Worm (Caenorhabditis elegans): ENCODE results near the gene ace-3.
A peak's percentile ranks its signal among the peaks of the same experiment; 100 is the strongest.

Gene ace-3

DNA sequence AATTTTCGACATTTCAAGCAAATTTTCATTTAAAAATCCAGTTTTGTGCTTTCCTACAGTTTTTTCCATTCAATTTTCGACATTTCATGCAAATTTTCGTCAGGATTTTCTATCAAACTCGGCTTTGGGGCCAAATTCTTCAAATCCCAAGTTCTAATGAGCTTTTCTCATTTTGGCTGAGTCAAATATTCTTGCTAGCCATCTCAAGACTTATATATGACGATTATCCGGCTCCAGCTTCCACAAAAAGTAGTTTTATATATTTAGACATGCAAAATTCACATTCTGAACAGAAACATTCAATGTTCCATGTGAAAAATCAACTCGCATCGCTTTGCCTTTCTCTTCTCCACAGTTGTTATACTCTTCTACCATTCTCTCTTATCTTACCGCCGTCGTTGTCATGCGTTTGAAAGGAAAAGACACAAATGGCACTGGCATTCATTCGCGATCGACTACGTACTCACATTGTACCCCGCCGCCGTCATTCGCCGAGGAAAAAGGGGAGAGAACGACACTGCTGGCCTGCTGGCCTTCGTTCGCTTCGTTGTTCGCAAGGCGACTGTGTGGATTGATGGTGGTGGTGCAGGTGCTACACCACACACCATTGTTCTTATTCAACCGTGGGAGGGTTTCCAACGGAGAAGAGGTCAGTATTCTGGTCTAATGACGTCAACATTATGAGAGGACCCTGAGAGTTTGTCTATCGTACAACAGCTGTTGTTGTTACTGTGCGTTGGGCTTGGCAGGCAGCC, 42.5 kb downstream of the ace-3 start (continued):
- TF ChIP-seq die-1 (tag; optimal IDR thresholded peaks at IDR 0.05), result peak; percentile 18
- TF ChIP-seq snpc-1.1 (tag; optimal IDR thresholded peaks at IDR 0.05; ENCODE audit: insufficient read depth), result no peak
- peak; percentile 28; the same call in 1 of the 2 replicates for TF ChIP-seq mcd-1 (GFP tag; IDR thresholded peaks at IDR 0.05)
- TF ChIP-seq mel-28 (tag; optimal IDR thresholded peaks at IDR 0.05; ENCODE audit: borderline replicate concordance), result no peak
- TF ChIP-seq lin-40 (tag; optimal IDR thresholded peaks at IDR 0.05), result peak; percentile 4
- no peak for TF ChIP-seq nhr-179 (tag; optimal IDR thresholded peaks at IDR 0.05)

DNA sequence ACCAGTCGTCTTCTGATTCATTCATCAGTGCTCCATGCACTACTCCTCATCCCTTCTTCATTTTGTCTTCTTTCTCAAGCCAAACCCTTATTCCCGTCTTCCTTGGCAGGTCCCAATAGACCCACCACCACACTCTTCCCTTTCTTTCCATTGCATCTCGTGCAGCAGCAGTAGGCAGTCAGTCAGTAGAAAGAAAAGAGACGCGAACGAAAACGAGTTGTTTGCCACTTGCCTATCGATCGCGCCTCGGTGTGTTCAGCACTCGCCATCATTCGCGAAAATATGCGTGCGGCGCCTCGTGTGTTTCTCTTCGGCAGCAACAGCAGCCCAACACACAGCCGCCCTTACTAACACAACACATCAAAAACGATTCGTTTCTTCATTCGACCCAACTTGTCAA, 44.1 kb downstream of the ace-3 start:
- TF ChIP-seq nhr-120 (GFP tag; IDR thresholded peaks at IDR 0.05) (no peak), egrh-3 (GFP tag; IDR thresholded peaks at IDR 0.05) (peak; percentile 24), ama-1 (optimal IDR thresholded peaks at IDR 0.05) (no peak), ama-1 (GFP tag; optimal IDR thresholded peaks at IDR 0.05) (no peak), snpc-4 (GFP tag; optimal IDR thresholded peaks at IDR 0.05) (no peak), snpc-4 (tag; optimal IDR thresholded peaks at IDR 0.05) (peak in 1 of 4 experiments; percentile 19), zfh-2 (GFP tag; conservative IDR thresholded peaks at IDR 0.05) (peak; percentile 46; the same call in 1 of the 2 replicates), lin-35 (GFP tag; optimal IDR thresholded peaks at IDR 0.05) (peak in 1 of 3 experiments; percentile 0), hmg-1.2 (GFP tag; IDR thresholded peaks at IDR 0.05) (peak; percentile 22; the same call in 1 of the 2 replicates), lir-1 (GFP tag; conservative IDR thresholded peaks at IDR 0.05) (no peak), dox-1 (GFP tag; IDR thresholded peaks at IDR 0.05) (peak; percentile 26; the same call in 1 of the 2 replicates), egl-18 (GFP tag; IDR thresholded peaks at IDR 0.05) (0 out of 2 replicates have a peak, but pooled peaks have one; percentile 44), rcor-1 (GFP tag; IDR thresholded peaks at IDR 0.05) (peak; percentile 50; the same call in 1 of the 2 replicates), attf-3 (GFP tag; conservative IDR thresholded peaks at IDR 0.05) (no peak), cebp-1 (GFP tag; IDR thresholded peaks at IDR 0.05) (no peak), cebp-1 (tag; optimal IDR thresholded peaks at IDR 0.05) (peak; percentile 33), attf-5 (GFP tag; optimal IDR thresholded peaks at IDR 0.05) (peak; percentile 48), nhr-80 (tag; optimal IDR thresholded peaks at IDR 0.05) (peak; percentile 42), hmg-20 (GFP tag; IDR thresholded peaks at IDR 0.05) (no peak), pbrm-1 (GFP tag; IDR thresholded peaks at IDR 0.05) (peak; percentile 56; the same call in 1 of the 2 replicates), Y56A3A.18 (GFP tag; IDR thresholded peaks at IDR 0.05) (0 out of 2 replicates have a peak, but pooled peaks have one; percentile 24), lin-54 (GFP tag; optimal IDR thresholded peaks at IDR 0.05) (peak; percentile 42), lin-40 (tag; optimal IDR thresholded peaks at IDR 0.05) (peak; percentile 15), C06A6.2 (GFP tag; conservative IDR thresholded peaks at IDR 0.05) (0 out of 2 replicates have a peak, but pooled peaks have one; percentile 36), F23B12.7 (tag; optimal IDR thresholded peaks at IDR 0.05; ENCODE audit: insufficient read depth) (no peak), mcd-1 (GFP tag; IDR thresholded peaks at IDR 0.05) (peak; percentile 43; the same call in 1 of the 2 replicates)

DNA sequence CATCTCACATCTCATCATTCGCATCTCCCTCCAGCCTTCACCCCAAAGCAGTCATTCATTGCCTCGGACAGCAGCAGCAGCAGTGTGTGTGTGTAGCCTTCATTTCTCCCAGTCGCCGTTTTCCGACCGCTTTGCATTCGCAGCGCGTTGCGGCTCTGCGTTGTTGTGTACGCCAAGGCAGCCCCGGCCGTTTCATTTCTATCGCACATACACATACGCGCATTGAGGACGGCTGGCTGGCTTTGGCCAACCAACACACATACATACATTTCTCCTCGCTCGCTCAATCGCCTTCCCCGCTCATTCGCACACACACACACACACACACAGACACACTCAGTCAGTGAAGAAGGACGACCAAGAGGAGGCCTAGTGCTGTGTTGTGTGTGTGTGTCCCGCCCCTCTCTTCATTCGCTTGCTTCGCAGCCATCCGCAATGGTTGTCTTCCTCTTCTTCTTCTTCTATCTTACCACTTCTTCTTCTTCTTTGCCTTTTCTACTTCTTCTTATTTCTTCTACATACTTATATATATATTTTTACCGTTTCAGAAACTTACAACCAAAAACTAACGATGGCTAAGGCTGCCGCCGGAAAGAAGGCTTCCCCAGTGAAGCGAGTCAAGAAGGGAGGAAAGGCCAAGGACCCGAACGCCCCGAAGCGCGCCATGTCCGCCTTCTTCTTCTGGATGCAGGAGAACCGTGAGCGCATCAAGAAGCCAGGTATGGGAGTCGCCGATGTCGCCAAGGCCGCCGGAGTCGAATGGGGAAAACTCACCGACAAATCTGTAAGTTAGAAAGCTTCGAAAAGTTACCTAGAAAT, 44.9 kb downstream of the ace-3 start, which contains the start of gene hmg-1.1:
TSS of gene hmg-1.1 (plus strand) at position 549 of the 819 bp plus-strand sequence.
- TF ChIP-seq ets-4 (GFP tag; optimal IDR thresholded peaks at IDR 0.05) (peak; percentile 75), F22D6.2 (tag; optimal IDR thresholded peaks at IDR 0.05) (no peak), hmg-1.2 (GFP tag; IDR thresholded peaks at IDR 0.05) (peak; percentile 57; the same call in 1 of the 2 replicates), hlh-26 (GFP tag; conservative IDR thresholded peaks at IDR 0.05) (no peak), unc-62 (GFP tag; optimal IDR thresholded peaks at IDR 0.05) (no peak), Y67H2A.10 (GFP tag; conservative IDR thresholded peaks at IDR 0.05) (no peak), chd-7 (tag; optimal IDR thresholded peaks at IDR 0.05) (peak; percentile 70), F52B5.7 (tag; optimal IDR thresholded peaks at IDR 0.05) (no peak), ceh-79 (tag; optimal IDR thresholded peaks at IDR 0.05) (no peak), F55B11.4 (tag; optimal IDR thresholded peaks at IDR 0.05; ENCODE audit: borderline replicate concordance, insufficient read depth) (no peak), F57C9.4 (tag; optimal IDR thresholded peaks at IDR 0.05) (no peak), F37B4.10 (GFP tag; IDR thresholded peaks at IDR 0.05) (no peak), ztf-22 (GFP tag; optimal IDR thresholded peaks at IDR 0.05) (no peak), ceh-100 (GFP tag; IDR thresholded peaks at IDR 0.05) (peak; percentile 9; the same call in 1 of the 2 replicates), ama-1 (optimal IDR thresholded peaks at IDR 0.05) (no peak), ama-1 (GFP tag; optimal IDR thresholded peaks at IDR 0.05) (no peak), snpc-4 (GFP tag; optimal IDR thresholded peaks at IDR 0.05) (no peak), snpc-4 (tag; optimal IDR thresholded peaks at IDR 0.05) (peak; percentile 17 to 70 (median 52))

Data from whole organism, young adult.